Worm (Caenorhabditis elegans) whole organism, L1 larva: Measurements from ENCODE around the gene ergi-1.

Experiments used
- Y116A8C.19 ChIP-seq: sonication (generic microtip); optimal IDR thresholded peaks from 2 replicates; lab custom pipeline; 2016; ENCODE audit warnings: missing compliant biosample characterization, missing genetic modification characterization, borderline replicate concordance
- alr-1 ChIP-seq: fragments of 200-800 bp; sonication (Bioruptor generic); optimal IDR thresholded peaks from 2 replicates; lab custom pipeline; 2018; ENCODE audit warnings: borderline replicate concordance, mild to moderate bottlenecking, missing genetic modification characterization, missing compliant biosample characterization
- ceh-82 ChIP-seq, 3 experiments: fragments of 150-350 bp in 1 of 3; sonication (generic microtip) in 2 of 3; optimal IDR thresholded peaks; 2 replicates each; lab custom pipeline; 2014 to 2017; ENCODE audit warnings: missing biosample characterization in 3 of 3, missing genetic modification characterization in 3 of 3
- ceh-88 ChIP-seq: fragments of 200-800 bp; sonication (Bioruptor generic); IDR thresholded peaks from 2 replicates; pipeline ENCODE4 v1.3.6; 2022; ENCODE audit warnings: missing genetic modification characterization, missing compliant biosample characterization
- ceh-90 ChIP-seq: sonication (generic microtip); optimal IDR thresholded peaks from 2 replicates; lab custom pipeline; 2016; ENCODE audit warnings: missing genetic modification characterization, missing compliant biosample characterization
- efl-1 ChIP-seq, 4 experiments: fragments of 150-350 bp; optimal IDR thresholded peaks in 3 of 4; peaks in 1 of 4; 1 replicate in 1 of 4; 2 replicates in 3 of 4; lab custom pipeline; 2014; ENCODE audit warnings: missing biosample characterization in 2 of 4, missing genetic modification characterization in 2 of 4, missing genetic modification reagents in 2 of 4
- elt-2 ChIP-seq: sonication (generic microtip); optimal IDR thresholded peaks from 2 replicates; lab custom pipeline; 2016; ENCODE audit warnings: missing genetic modification characterization, mild to moderate bottlenecking, inconsistent platforms, missing compliant biosample characterization, missing genetic modification reagents
- elt-3 ChIP-seq, 6 experiments: fragments of 150-350 bp in 1 of 6; sonication (generic microtip); optimal IDR thresholded peaks; 2 replicates each; lab custom pipeline; 2017 to 2018; ENCODE audit warnings: missing biosample characterization in 6 of 6, missing genetic modification characterization in 6 of 6, inconsistent platforms in 1 of 6
- fkh-10 ChIP-seq: sonication (generic microtip); optimal IDR thresholded peaks from 2 replicates; lab custom pipeline; 2017; ENCODE audit warnings: missing biosample characterization, missing genetic modification reagents, missing genetic modification characterization
- fos-1 ChIP-seq: fragments of 150-350 bp; optimal IDR thresholded peaks from 2 replicates; lab custom pipeline; 2014; ENCODE audit warnings: missing biosample characterization, missing genetic modification characterization
- hlh-17 ChIP-seq: fragments of 200-800 bp; sonication (Bioruptor generic); optimal IDR thresholded peaks from 2 replicates; lab custom pipeline; 2018; ENCODE audit warnings: missing genetic modification characterization, mild to moderate bottlenecking, missing compliant biosample characterization, moderate library complexity, borderline replicate concordance
- irx-1 ChIP-seq: sonication (generic microtip); optimal IDR thresholded peaks from 2 replicates; lab custom pipeline; 2016; ENCODE audit warnings: missing genetic modification characterization, missing compliant biosample characterization
- isw-1 ChIP-seq: fragments of 200-800 bp; sonication (Bioruptor generic); IDR thresholded peaks from 2 replicates; pipeline ENCODE4 v1.3.6; 2022; ENCODE audit warnings: missing genetic modification characterization, missing compliant biosample characterization
- jun-1 ChIP-seq: fragments of 150-350 bp; optimal IDR thresholded peaks from 2 replicates; lab custom pipeline; 2014; ENCODE audit warnings: missing biosample characterization, missing genetic modification reagents, missing genetic modification characterization
- lin-15B ChIP-seq: fragments of 150-350 bp; sonication (generic microtip); optimal IDR thresholded peaks from 3 replicates; lab custom pipeline; 2014; ENCODE audit warnings: missing biosample characterization, missing genetic modification characterization
- lin-39 ChIP-seq: fragments of 150-350 bp; optimal IDR thresholded peaks from 2 replicates; lab custom pipeline; 2014; ENCODE audit warnings: missing biosample characterization, missing genetic modification reagents, missing genetic modification characterization
- lir-3 ChIP-seq: sonication (generic microtip); optimal IDR thresholded peaks from 2 replicates; lab custom pipeline; 2016; ENCODE audit warnings: mild to moderate bottlenecking, missing genetic modification characterization, moderate library complexity, missing compliant biosample characterization; ENCODE audit not compliant: poor library complexity
- lsy-2 ChIP-seq, 2 experiments: fragments of 150-350 bp; optimal IDR thresholded peaks; 2 replicates each; lab custom pipeline; 2014; ENCODE audit warnings: missing biosample characterization in 2 of 2, missing genetic modification characterization in 2 of 2
- mab-9 ChIP-seq: fragments of 200-800 bp; sonication (Bioruptor generic); IDR thresholded peaks from 2 replicates; pipeline ENCODE4 v1.3.6; 2022; ENCODE audit warnings: missing genetic modification reagents, missing genetic modification characterization, missing compliant biosample characterization
- mdl-1 ChIP-seq, 2 experiments: fragments of 150-350 bp; optimal IDR thresholded peaks; 2 replicates each; lab custom pipeline; 2014 to 2017; ENCODE audit warnings: missing biosample characterization in 2 of 2, missing genetic modification characterization in 2 of 2, inconsistent platforms in 1 of 2
- mep-1 ChIP-seq: fragments of 150-350 bp; optimal IDR thresholded peaks from 2 replicates; lab custom pipeline; 2014; ENCODE audit warnings: missing biosample characterization, missing genetic modification characterization
- nhr-11 ChIP-seq: fragments of 150-350 bp; optimal IDR thresholded peaks from 2 replicates; lab custom pipeline; 2014; ENCODE audit warnings: missing biosample characterization, missing genetic modification characterization
- nhr-12 ChIP-seq: sonication (generic microtip); optimal IDR thresholded peaks from 2 replicates; lab custom pipeline; 2017; ENCODE audit warnings: missing biosample characterization, missing genetic modification characterization
- nhr-19 ChIP-seq: fragments of 200-800 bp; sonication (Bioruptor generic); conservative IDR thresholded peaks from 2 replicates; pipeline ENCODE4 v1.3.6; 2022; ENCODE audit warnings: missing genetic modification characterization, missing compliant biosample characterization
- nhr-20 ChIP-seq: sonication (generic microtip); optimal IDR thresholded peaks from 2 replicates; lab custom pipeline; 2016; ENCODE audit warnings: mild to moderate bottlenecking, missing genetic modification characterization, missing compliant biosample characterization
- nhr-28 ChIP-seq: fragments of 150-350 bp; optimal IDR thresholded peaks from 2 replicates; lab custom pipeline; 2014; ENCODE audit warnings: missing biosample characterization, missing genetic modification characterization
- nhr-71 ChIP-seq: sonication (generic microtip); optimal IDR thresholded peaks from 2 replicates; lab custom pipeline; 2016; ENCODE audit warnings: mild to moderate bottlenecking, missing genetic modification characterization, moderate library complexity, missing compliant biosample characterization
- nhr-76 ChIP-seq: sonication (generic microtip); optimal IDR thresholded peaks from 2 replicates; lab custom pipeline; 2017; ENCODE audit warnings: missing biosample characterization, missing genetic modification characterization
- nhr-77 ChIP-seq: fragments of 150-350 bp; optimal IDR thresholded peaks from 2 replicates; lab custom pipeline; 2014; ENCODE audit warnings: missing biosample characterization, missing genetic modification characterization
- nhr-85 ChIP-seq: sonication (generic microtip); peaks from one replicate; lab custom pipeline; 2016; ENCODE audit warnings: missing genetic modification characterization, inconsistent platforms, missing compliant biosample characterization
- pag-3 ChIP-seq: sonication (generic microtip); optimal IDR thresholded peaks from 2 replicates; lab custom pipeline; 2017; ENCODE audit warnings: missing genetic modification characterization, mild to moderate bottlenecking, missing compliant biosample characterization, antibody characterized with exemption, borderline replicate concordance; ENCODE audit not compliant: insufficient read depth
- pax-3 ChIP-seq: fragments of 200-800 bp; sonication (Bioruptor generic); optimal IDR thresholded peaks from 2 replicates; lab custom pipeline; 2018; ENCODE audit warnings: mild to moderate bottlenecking, missing genetic modification characterization, moderate library complexity, missing compliant biosample characterization
- pqm-1 ChIP-seq: sonication (generic microtip); optimal IDR thresholded peaks from 3 replicates; lab custom pipeline; 2017; ENCODE audit warnings: missing biosample characterization, missing genetic modification characterization
- skn-1 ChIP-seq: fragments of 150-350 bp; optimal IDR thresholded peaks from 2 replicates; lab custom pipeline; 2014; ENCODE audit warnings: missing biosample characterization, missing genetic modification characterization
- snpc-4 ChIP-seq: fragments of 150-350 bp; optimal IDR thresholded peaks from 2 replicates; lab custom pipeline; 2014; ENCODE audit warnings: missing biosample characterization, missing genetic modification characterization
- sup-37 ChIP-seq: fragments of 200-800 bp; sonication (Bioruptor generic); optimal IDR thresholded peaks from 2 replicates; lab custom pipeline; 2018; ENCODE audit warnings: mild to moderate bottlenecking, missing genetic modification characterization, missing compliant biosample characterization
- swsn-7 ChIP-seq: sonication (generic microtip); optimal IDR thresholded peaks from 2 replicates; lab custom pipeline; 2016; ENCODE audit warnings: missing genetic modification characterization, missing compliant biosample characterization
- tbx-2 ChIP-seq: sonication (generic microtip); optimal IDR thresholded peaks from 2 replicates; lab custom pipeline; 2016; ENCODE audit warnings: missing genetic modification characterization, missing compliant biosample characterization
- unc-30 ChIP-seq: sonication (generic microtip); optimal IDR thresholded peaks from 2 replicates; lab custom pipeline; 2017; ENCODE audit warnings: missing biosample characterization, missing genetic modification characterization
- unc-62 ChIP-seq: fragments of 150-350 bp; optimal IDR thresholded peaks from 2 replicates; lab custom pipeline; 2014; ENCODE audit warnings: missing biosample characterization, missing genetic modification reagents, missing genetic modification characterization
- unc-86 ChIP-seq: sonication (generic microtip); optimal IDR thresholded peaks from 2 replicates; lab custom pipeline; 2016; ENCODE audit warnings: missing genetic modification characterization, missing compliant biosample characterization
- vab-15 ChIP-seq: sonication (generic microtip); optimal IDR thresholded peaks from 2 replicates; lab custom pipeline; 2017; ENCODE audit warnings: missing genotype, mild to moderate bottlenecking, missing genetic modification characterization, missing compliant biosample characterization
- xbp-1 ChIP-seq: sonication (generic microtip); optimal IDR thresholded peaks from 2 replicates; lab custom pipeline; 2016; ENCODE audit warnings: missing genetic modification characterization, missing compliant biosample characterization
- zag-1 ChIP-seq: fragments of 150-350 bp; optimal IDR thresholded peaks from 2 replicates; lab custom pipeline; 2014; ENCODE audit warnings: missing biosample characterization, missing genetic modification characterization
- zip-4 ChIP-seq: fragments of 200-800 bp; sonication (Bioruptor generic); optimal IDR thresholded peaks from 2 replicates; lab custom pipeline; 2018; ENCODE audit warnings: mild to moderate bottlenecking, missing genetic modification characterization, moderate library complexity, missing compliant biosample characterization
- ztf-11 ChIP-seq, 2 experiments: sonication (generic microtip); optimal IDR thresholded peaks; 2 replicates each; lab custom pipeline; 2016 to 2017; ENCODE audit warnings: missing genetic modification characterization in 2 of 2, missing biosample characterization in 1 of 2, missing compliant biosample characterization in 1 of 2

The ergi-1 gene

ce11 chrX:2043224-2043623 is 8.2 kb upstream of the ergi-1 start:
- TF ChIP-seq nhr-19 (GFP tag; lab: Robert Waterston, UW) (peak; percentile 32; the same call in 1 of the 2 replicates), nhr-71 (tag; lab: Kevin White, UChicago) (peak; percentile 13), pag-3 (tag; lab: Kevin White, UChicago) (no peak), tbx-2 (tag; lab: Kevin White, UChicago) (peak; percentile 6)

ce11 chrX:2042621-2043020 is 7.5 kb upstream of the ergi-1 start:
- no peak for TF ChIP-seq nhr-19 (GFP tag; lab: Robert Waterston, UW)
- TF ChIP-seq alr-1 (tag; lab: Kevin White, UChicago): no peak
- no peak for TF ChIP-seq nhr-12 (tag; lab: Kevin White, UChicago)
- no peak for TF ChIP-seq ceh-88 (GFP tag; lab: Robert Waterston, UW)
- no peak for TF ChIP-seq unc-30 (tag; lab: Kevin White, UChicago)
- no peak for TF ChIP-seq nhr-28 (tag; lab: Kevin White, UChicago)
- TF ChIP-seq zag-1: no peak
- no peak for TF ChIP-seq ceh-82 (tag; optimal IDR thresholded peaks at IDR 0.05; lab: Kevin White, UChicago)
- TF ChIP-seq xbp-1 (tag; lab: Kevin White, UChicago): no peak
- no peak for TF ChIP-seq lsy-2 (tag; optimal IDR thresholded peaks at IDR 0.05; lab: Kevin White, UChicago)
- no peak for TF ChIP-seq fkh-10 (GFP tag; lab: Kevin White, UChicago)
- TF ChIP-seq unc-62 (GFP tag; lab: Kevin White, UChicago): no peak
- TF ChIP-seq mab-9 (GFP tag; lab: Robert Waterston, UW): no peak
- TF ChIP-seq hlh-17 (GFP tag; lab: Kevin White, UChicago): no peak
- no peak for TF ChIP-seq fos-1
- TF ChIP-seq jun-1 (tag; lab: Kevin White, UChicago): no peak
- TF ChIP-seq nhr-77: no peak
- TF ChIP-seq lin-15B (tag; lab: Kevin White, UChicago): no peak
- TF ChIP-seq mdl-1 (tag; optimal IDR thresholded peaks at IDR 0.05; lab: Kevin White, UChicago): no peak
- no peak for TF ChIP-seq elt-2 (tag; lab: Kevin White, UChicago)

ce11 chrX:2041448-2042138 is 6.5 kb upstream of the ergi-1 start:
- TF ChIP-seq sup-37 (GFP tag; lab: Kevin White, UChicago) (no peak), irx-1 (tag; lab: Kevin White, UChicago) (no peak), jun-1 (tag; lab: Kevin White, UChicago) (no peak), lin-39 (tag; lab: Kevin White, UChicago) (peak; percentile 4), pqm-1 (tag; lab: Kevin White, UChicago) (no peak), mep-1 (tag; lab: Kevin White, UChicago) (peak; percentile 21), isw-1 (GFP tag; lab: Robert Waterston, UW) (no peak), lir-3 (tag; lab: Kevin White, UChicago) (no peak), skn-1 (no peak), efl-1 (optimal IDR thresholded peaks at IDR 0.05; lab: Kevin White, UChicago) (no peak), efl-1 (GFP tag; optimal IDR thresholded peaks at IDR 0.05 in 1 of 2; lab: Kevin White, UChicago) (peak in 1 of 2 experiments; percentile 33), swsn-7 (tag; lab: Kevin White, UChicago) (no peak), Y116A8C.19 (tag; lab: Kevin White, UChicago) (no peak), nhr-85 (tag; lab: Kevin White, UChicago) (peak; percentile 70), lsy-2 (tag; optimal IDR thresholded peaks at IDR 0.05; lab: Kevin White, UChicago) (no peak), nhr-76 (tag; lab: Kevin White, UChicago) (no peak), hlh-17 (GFP tag; lab: Kevin White, UChicago) (no peak), nhr-11 (tag; lab: Kevin White, UChicago) (no peak), elt-3 (tag; optimal IDR thresholded peaks at IDR 0.05; lab: Kevin White, UChicago) (no peak), zip-4 (GFP tag; lab: Kevin White, UChicago) (no peak), nhr-71 (tag; lab: Kevin White, UChicago) (no peak), unc-30 (tag; lab: Kevin White, UChicago) (no peak), vab-15 (tag; lab: Kevin White, UChicago) (no peak), unc-86 (tag; lab: Kevin White, UChicago) (no peak), nhr-77 (no peak), elt-2 (tag; lab: Kevin White, UChicago) (no peak), pax-3 (tag; lab: Kevin White, UChicago) (no peak), ceh-90 (tag; lab: Kevin White, UChicago) (no peak), nhr-20 (tag; lab: Kevin White, UChicago) (no peak), ztf-11 (tag; optimal IDR thresholded peaks at IDR 0.05; lab: Kevin White, UChicago) (no peak), snpc-4 (tag; lab: Kevin White, UChicago) (no peak)
